Fruit fly (Drosophila melanogaster) whole organism, embryonic: Measurements from ENCODE around the gene pot.

Source experiments
- Antp ChIP-seq: fragments of 200-800 bp; sonication (Bioruptor generic); optimal IDR thresholded peaks from 3 replicates; lab custom pipeline; 2016; ENCODE audit warnings: missing biosample characterization, missing genetic modification characterization
- Asciz ChIP-seq: fragments of 200-800 bp; sonication (Bioruptor generic); optimal IDR thresholded peaks from 2 replicates; lab custom pipeline; 2017; ENCODE audit warnings: missing biosample characterization, mild to moderate bottlenecking, missing genetic modification characterization, missing genetic modification reagents
- Atf3 ChIP-seq: fragments of 200-800 bp; sonication (Bioruptor generic); optimal IDR thresholded peaks from 3 replicates; lab custom pipeline; 2016; ENCODE audit warnings: missing biosample characterization, missing genetic modification characterization
- C15 ChIP-seq: fragments of 200-800 bp; sonication (Bioruptor generic); IDR thresholded peaks from 3 replicates; pipeline ENCODE4 v1.3.6; 2022; ENCODE audit warnings: missing biosample characterization, missing genetic modification characterization
- CG10959 ChIP-seq: fragments of 200-800 bp; sonication (Bioruptor generic); IDR thresholded peaks from 2 replicates; pipeline ENCODE4 v1.3.6; 2022; ENCODE audit warnings: missing biosample characterization, missing genetic modification characterization
- CG11085 ChIP-seq: fragments of 200-800 bp; sonication (Bioruptor generic); IDR thresholded peaks from 2 replicates; pipeline ENCODE4 v1.3.6; 2022; ENCODE audit warnings: missing biosample characterization, missing genetic modification characterization
- CG11247 ChIP-seq: fragments of 200-800 bp; sonication (Bioruptor generic); IDR thresholded peaks from 2 replicates; pipeline ENCODE4 v1.3.6; 2022; ENCODE audit warnings: missing biosample characterization, missing genetic modification characterization
- CG11398 ChIP-seq: fragments of 200-800 bp; sonication (Bioruptor generic); optimal IDR thresholded peaks from 2 replicates; lab custom pipeline; 2016; ENCODE audit warnings: missing biosample characterization, missing genetic modification characterization
- CG12942 ChIP-seq: fragments of 200-800 bp; sonication (Bioruptor generic); optimal IDR thresholded peaks from 3 replicates; lab custom pipeline; 2016; ENCODE audit warnings: missing biosample characterization, missing genetic modification characterization
- CG13287 ChIP-seq: fragments of 200-800 bp; sonication (Bioruptor generic); IDR thresholded peaks from 2 replicates; pipeline ENCODE4 v1.3.6; 2022; ENCODE audit warnings: missing biosample characterization, missing genetic modification characterization; ENCODE audit not compliant: partially characterized antibody
- CG13624 ChIP-seq: fragments of 200-800 bp; sonication (Bioruptor generic); optimal IDR thresholded peaks from 2 replicates; lab custom pipeline; 2016; ENCODE audit warnings: missing biosample characterization, missing genetic modification characterization
- CG13775 ChIP-seq: fragments of 200-800 bp; sonication (Bioruptor generic); optimal IDR thresholded peaks from 3 replicates; lab custom pipeline; 2017; ENCODE audit warnings: missing biosample characterization, mild to moderate bottlenecking, missing genetic modification characterization
- CG17359 ChIP-seq: fragments of 200-800 bp; sonication (Bioruptor generic); optimal IDR thresholded peaks from 3 replicates; lab custom pipeline; 2018; ENCODE audit warnings: missing biosample characterization, mild to moderate bottlenecking, missing genetic modification characterization, moderate library complexity
- CG18476 ChIP-seq: fragments of 200-800 bp; sonication (Bioruptor generic); optimal IDR thresholded peaks from 2 replicates; lab custom pipeline; 2016; ENCODE audit warnings: missing biosample characterization, mild to moderate bottlenecking, missing genetic modification characterization
- CG2199 ChIP-seq: fragments of 200-800 bp; sonication (Bioruptor generic); IDR thresholded peaks from 3 replicates; pipeline ENCODE4 v1.3.6; 2022; ENCODE audit warnings: missing biosample characterization, missing genetic modification characterization
- CG30431 ChIP-seq: fragments of 200-800 bp; sonication (Bioruptor generic); optimal IDR thresholded peaks from 2 replicates; lab custom pipeline; 2017; ENCODE audit warnings: missing biosample characterization, missing genetic modification characterization
- CG31365 ChIP-seq: fragments of 200-800 bp; sonication (Bioruptor generic); optimal IDR thresholded peaks from 2 replicates; lab custom pipeline; 2018; ENCODE audit warnings: missing biosample characterization, mild to moderate bottlenecking, missing genetic modification characterization
- CG8924 ChIP-seq: fragments of 200-800 bp; optimal IDR thresholded peaks from 3 replicates; lab custom pipeline; 2019; ENCODE audit warnings: missing biosample characterization, mild to moderate bottlenecking, missing genetic modification characterization, moderate library complexity
- CG9609 ChIP-seq: fragments of 200-800 bp; sonication (Bioruptor generic); optimal IDR thresholded peaks from 3 replicates; lab custom pipeline; 2016; ENCODE audit warnings: missing biosample characterization, missing genetic modification characterization
- Camta ChIP-seq: fragments of 200-800 bp; sonication (Bioruptor generic); optimal IDR thresholded peaks from 2 replicates; lab custom pipeline; 2016; ENCODE audit warnings: missing biosample characterization, missing genetic modification characterization
- D ChIP-seq, 2 experiments: fragments of 200-800 bp in 1 of 2; fragments of >200 bp in 1 of 2; sonication (Bioruptor generic) in 1 of 2; optimal IDR thresholded peaks; 2 replicates in 1 of 2; 3 replicates in 1 of 2; lab custom pipeline; 2017; ENCODE audit warnings: mild to moderate bottlenecking in 1 of 2, missing biosample characterization in 1 of 2, missing genetic modification characterization in 1 of 2, missing genetic modification reagents in 1 of 2
- Dip3 ChIP-seq: fragments of 200-800 bp; sonication (Bioruptor generic); optimal IDR thresholded peaks from 3 replicates; lab custom pipeline; 2016; ENCODE audit warnings: missing biosample characterization, missing genetic modification characterization
- Doc3 ChIP-seq: fragments of 200-800 bp; sonication (Bioruptor generic); IDR thresholded peaks from 3 replicates; pipeline ENCODE4 v1.3.6; 2022; ENCODE audit warnings: missing biosample characterization, missing genetic modification characterization; ENCODE audit not compliant: partially characterized antibody
- ERR ChIP-seq: fragments of 200-800 bp; sonication (Bioruptor generic); optimal IDR thresholded peaks from 2 replicates; lab custom pipeline; 2016; ENCODE audit warnings: missing biosample characterization, missing genetic modification characterization
- Ets65A ChIP-seq: fragments of 200-800 bp; sonication (Bioruptor generic); peaks from one replicate; lab custom pipeline; 2016; ENCODE audit warnings: missing biosample characterization, missing genetic modification characterization
- Med ChIP-seq: fragments of 200-800 bp; sonication (Bioruptor generic); peaks from one replicate; lab custom pipeline; 2016; ENCODE audit warnings: missing biosample characterization, missing genetic modification characterization, mild to moderate bottlenecking, inconsistent platforms, moderate library complexity
- Nf-YA ChIP-seq: fragments of 200-800 bp; sonication (Bioruptor generic); IDR thresholded peaks from 2 replicates; pipeline ENCODE4 v1.3.6; 2022; ENCODE audit warnings: missing biosample characterization, missing genetic modification characterization
- NfI ChIP-seq: fragments of 200-800 bp; sonication (Bioruptor generic); optimal IDR thresholded peaks from 3 replicates; lab custom pipeline; 2018; ENCODE audit warnings: missing biosample characterization, mild to moderate bottlenecking, missing genetic modification characterization, moderate library complexity
- Optix ChIP-seq: fragments of 200-800 bp; sonication (Bioruptor generic); IDR thresholded peaks from 3 replicates; pipeline ENCODE4 v1.3.6; 2022; ENCODE audit warnings: missing biosample characterization, missing genetic modification characterization
- Pdp1 ChIP-seq, 2 experiments: fragments of 200-800 bp; sonication (Bioruptor generic); optimal IDR thresholded peaks; 3 replicates each; lab custom pipeline; 2016; ENCODE audit warnings: missing biosample characterization in 2 of 2, missing genetic modification characterization in 2 of 2, mild to moderate bottlenecking in 1 of 2, moderate library complexity in 1 of 2
- Six4 ChIP-seq: fragments of 200-800 bp; sonication (Bioruptor generic); optimal IDR thresholded peaks from 2 replicates; lab custom pipeline; 2016; ENCODE audit warnings: missing biosample characterization, missing genetic modification characterization
- Taf1 ChIP-seq: fragments of 200-800 bp; sonication (Bioruptor generic); IDR thresholded peaks from 2 replicates; pipeline ENCODE4 v1.3.6; 2022; ENCODE audit warnings: missing biosample characterization, missing genetic modification characterization
- amos ChIP-seq: fragments of 200-800 bp; sonication (Bioruptor generic); IDR thresholded peaks from 2 replicates; pipeline ENCODE4 v1.3.6; 2022; ENCODE audit warnings: missing biosample characterization, missing genetic modification characterization; ENCODE audit not compliant: partially characterized antibody
- ara ChIP-seq: fragments of 200-800 bp; sonication (Bioruptor generic); IDR thresholded peaks from 2 replicates; pipeline ENCODE4 v1.3.6; 2022; ENCODE audit warnings: missing biosample characterization, missing genetic modification characterization
- bcd ChIP-seq: fragments of 200-800 bp; sonication (Bioruptor generic); optimal IDR thresholded peaks from 2 replicates; lab custom pipeline; 2017; ENCODE audit warnings: missing biosample characterization, mild to moderate bottlenecking, missing genetic modification characterization
- cato ChIP-seq: fragments of 200-800 bp; sonication (Bioruptor generic); optimal IDR thresholded peaks from 2 replicates; lab custom pipeline; 2016; ENCODE audit warnings: missing biosample characterization, missing genetic modification characterization, borderline replicate concordance
- crc ChIP-seq: fragments of 200-800 bp; sonication (Bioruptor generic); optimal IDR thresholded peaks from 2 replicates; lab custom pipeline; 2016; ENCODE audit warnings: missing biosample characterization, missing genetic modification characterization
- cwo ChIP-seq: fragments of 200-800 bp; sonication (Bioruptor generic); optimal IDR thresholded peaks from 3 replicates; lab custom pipeline; 2017; ENCODE audit warnings: missing biosample characterization, missing genetic modification characterization, mild to moderate bottlenecking, moderate library complexity, missing genetic modification reagents
- dm ChIP-seq: fragments of 200-800 bp; sonication (Bioruptor generic); optimal IDR thresholded peaks from 3 replicates; lab custom pipeline; 2016; ENCODE audit warnings: missing biosample characterization, missing genetic modification characterization
- gce ChIP-seq: fragments of 200-800 bp; sonication (Bioruptor generic); IDR thresholded peaks from 3 replicates; pipeline ENCODE4 v1.3.6; 2022; ENCODE audit warnings: missing biosample characterization, missing genetic modification characterization
- hkb ChIP-seq, 2 experiments: fragments of 200-800 bp in 1 of 2; fragments of >200 bp in 1 of 2; sonication (Bioruptor generic) in 1 of 2; IDR thresholded peaks in 1 of 2; optimal IDR thresholded peaks in 1 of 2; 2 replicates each; pipeline versions ENCODE4 v1.3.6 to Lab custom; 2017 to 2022; ENCODE audit warnings: missing biosample characterization in 1 of 2, missing genetic modification characterization in 1 of 2
- nom ChIP-seq: fragments of 200-800 bp; sonication (Bioruptor generic); optimal IDR thresholded peaks from 2 replicates; lab custom pipeline; 2017; ENCODE audit warnings: missing biosample characterization, missing genetic modification characterization, mild to moderate bottlenecking, moderate library complexity, missing genetic modification reagents
- onecut ChIP-seq: fragments of 200-800 bp; sonication (Bioruptor generic); IDR thresholded peaks from 2 replicates; pipeline ENCODE4 v1.3.6; 2022; ENCODE audit warnings: missing biosample characterization, missing genetic modification characterization
- sens ChIP-seq: fragments of 200-800 bp; sonication (Bioruptor generic); peaks from one replicate; lab custom pipeline; 2016; ENCODE audit warnings: missing biosample characterization, missing genetic modification characterization
- sob ChIP-seq: fragments of 200-800 bp; sonication (Bioruptor generic); IDR thresholded peaks from 2 replicates; pipeline ENCODE4 v1.3.6; 2022; ENCODE audit warnings: missing biosample characterization, missing genetic modification characterization
- ssp ChIP-seq: fragments of 200-800 bp; sonication (Bioruptor generic); IDR thresholded peaks from 2 replicates; pipeline ENCODE4 v1.3.6; 2022; ENCODE audit warnings: missing biosample characterization, missing genetic modification characterization
- zf30C ChIP-seq: fragments of 200-800 bp; sonication (Bioruptor generic); optimal IDR thresholded peaks from 3 replicates; lab custom pipeline; 2018; ENCODE audit warnings: missing biosample characterization, mild to moderate bottlenecking, missing genetic modification characterization

The pot gene

DNA sequence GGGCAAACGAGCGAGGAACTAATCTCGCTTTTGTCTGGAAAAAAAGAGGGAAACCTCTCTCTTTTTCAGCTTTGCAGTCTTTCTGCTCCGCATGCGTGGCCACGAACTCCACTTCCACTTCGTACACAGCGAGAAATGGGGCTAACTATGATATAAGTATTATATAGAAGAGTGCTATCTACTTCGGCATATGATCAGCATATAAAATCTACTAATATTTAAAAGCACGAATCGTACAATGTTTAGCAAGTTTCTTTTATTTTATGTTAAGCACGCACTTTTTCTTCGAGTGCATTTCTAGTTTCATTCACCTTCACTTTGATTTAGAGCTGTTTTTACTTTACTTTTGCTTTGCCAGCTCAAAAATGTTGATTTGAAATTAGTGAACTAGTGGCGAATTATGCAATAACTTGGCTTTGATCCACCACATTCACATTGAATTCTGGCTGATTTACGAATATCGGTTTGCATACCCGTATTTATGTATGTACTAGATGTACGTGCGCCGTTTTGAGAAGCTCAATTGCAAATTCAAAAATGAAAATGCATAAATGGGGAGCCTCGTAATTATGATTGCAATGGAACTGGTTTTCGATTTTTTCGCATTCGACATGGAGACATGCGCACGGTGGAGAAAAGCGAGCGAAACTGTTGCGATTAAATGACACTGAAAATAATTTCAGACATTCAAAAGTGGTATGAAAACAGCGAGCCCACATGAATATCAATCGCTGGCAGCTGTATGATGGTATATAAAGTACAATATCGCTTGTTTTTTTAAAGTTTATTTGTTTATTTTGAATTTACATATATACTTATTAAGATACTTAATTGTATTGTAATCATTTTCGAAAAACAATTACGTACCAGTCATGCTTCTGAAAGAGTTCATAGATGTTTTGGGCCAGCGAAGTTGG lies 59.3 kb downstream of the pot start (continued):
- peak; percentile 88 for TF ChIP-seq ara
- TF ChIP-seq nom (GFP tag; lab: Kevin White, UChicago): peak; percentile 86
- peak; percentile 62; the same call in 2 of the 3 replicates for TF ChIP-seq CG2199
- TF ChIP-seq onecut (GFP tag; lab: Robert Waterston, UW): peak; percentile 85
- TF ChIP-seq CG12942 (GFP tag; lab: Kevin White, UChicago): peak; percentile 46
- peak; percentile 29 for TF ChIP-seq cato (GFP tag; lab: Kevin White, UChicago)
- TF ChIP-seq D (optimal IDR thresholded peaks at IDR 0.05; lab: Kevin White, UChicago): no peak
- TF ChIP-seq D (GFP tag; optimal IDR thresholded peaks at IDR 0.05; lab: Kevin White, UChicago): peak; percentile 73
- TF ChIP-seq Atf3 (GFP tag; lab: Kevin White, UChicago): peak; percentile 11
- peak; percentile 51 for TF ChIP-seq CG13624 (GFP tag; lab: Kevin White, UChicago)
- TF ChIP-seq CG11247 (GFP tag; lab: Robert Waterston, UW): peak; percentile 66
- peak; percentile 11 for TF ChIP-seq CG9609
- peak; percentile 95 for TF ChIP-seq Ets65A (GFP tag; lab: Kevin White, UChicago)
- TF ChIP-seq CG30431 (GFP tag; lab: Kevin White, UChicago): peak; percentile 51
- TF ChIP-seq CG11398: no peak
- TF ChIP-seq Pdp1 (GFP tag; optimal IDR thresholded peaks at IDR 0.05; lab: Kevin White, UChicago): peak; percentile 81 to 82
- TF ChIP-seq sob: peak; percentile 81
- peak; percentile 98 for TF ChIP-seq sens (GFP tag; lab: Kevin White, UChicago)
- TF ChIP-seq Optix (GFP tag; lab: Robert Waterston, UW): peak; percentile 58; the same call in 1 of the 3 replicates
- peak; percentile 64 for TF ChIP-seq Antp (GFP tag; lab: Kevin White, UChicago)
- TF ChIP-seq C15 (GFP tag; lab: Robert Waterston, UW): peak; percentile 44; the same call in 1 of the 3 replicates
- peak; percentile 81 for TF ChIP-seq Camta
- peak; percentile 18 for TF ChIP-seq dm (GFP tag; lab: Kevin White, UChicago)
- TF ChIP-seq Doc3 (GFP tag; lab: Robert Waterston, UW): no peak
- peak; percentile 82 for TF ChIP-seq CG17359 (tag; lab: Kevin White, UChicago)
- TF ChIP-seq crc (GFP tag; lab: Kevin White, UChicago): peak; percentile 78
- TF ChIP-seq CG31365 (tag; lab: Kevin White, UChicago): peak; percentile 16
- TF ChIP-seq CG13775 (GFP tag; lab: Kevin White, UChicago): peak; percentile 36
- TF ChIP-seq Six4 (GFP tag; lab: Kevin White, UChicago): peak; percentile 59
- TF ChIP-seq ssp (GFP tag; lab: Robert Waterston, UW): peak; percentile 62
- TF ChIP-seq gce (GFP tag; lab: Robert Waterston, UW): peak; percentile 91; the same call in 2 of the 3 replicates
- peak; percentile 69 for TF ChIP-seq Asciz (GFP tag; lab: Kevin White, UChicago)
- no peak; the same call in 1 of the 2 replicates for TF ChIP-seq Taf1 (GFP tag; lab: Robert Waterston, UW)
- TF ChIP-seq CG10959 (GFP tag; lab: Robert Waterston, UW): peak; percentile 54; the same call in 1 of the 2 replicates
- TF ChIP-seq Dip3 (GFP tag; lab: Kevin White, UChicago): peak; percentile 28
- TF ChIP-seq ERR (GFP tag; lab: Kevin White, UChicago): peak; percentile 44
- peak; percentile 60 for TF ChIP-seq NfI (GFP tag; lab: Kevin White, UChicago)
- TF ChIP-seq Med (GFP tag; lab: Kevin White, UChicago): peak; percentile 97
- TF ChIP-seq CG13287 (GFP tag; lab: Robert Waterston, UW): no peak
- TF ChIP-seq CG18476: peak; percentile 9
- no peak for TF ChIP-seq hkb (optimal IDR thresholded peaks at IDR 0.05; lab: Kevin White, UChicago)
- TF ChIP-seq hkb (GFP tag; IDR thresholded peaks at IDR 0.05; lab: Robert Waterston, UW): peak; percentile 80
- TF ChIP-seq zf30C: peak; percentile 58
- TF ChIP-seq amos (GFP tag; lab: Robert Waterston, UW): no peak
- TF ChIP-seq cwo (GFP tag; lab: Kevin White, UChicago): peak; percentile 46
- TF ChIP-seq CG8924 (tag; lab: Kevin White, UChicago): peak; percentile 74
- TF ChIP-seq CG11085 (GFP tag; lab: Robert Waterston, UW): peak; percentile 62
- TF ChIP-seq bcd (GFP tag; lab: Kevin White, UChicago): peak; percentile 64
- peak; percentile 41; the same call in 1 of the 2 replicates for TF ChIP-seq Nf-YA (GFP tag; lab: Robert Waterston, UW)
